Fruit fly (Drosophila melanogaster) whole organism, wandering third instar larva: Measurements from ENCODE around the gene CG6083.

Experiments used
- Abd-B ChIP-seq: fragments of >200 bp; optimal IDR thresholded peaks from 2 replicates; lab custom pipeline; 2017; ENCODE audit warnings: missing biosample characterization, missing genetic modification characterization
- CrebA ChIP-seq: fragments of 200-800 bp; sonication (Bioruptor generic); optimal IDR thresholded peaks from 2 replicates; lab custom pipeline; 2016; ENCODE audit warnings: missing biosample characterization, mild to moderate bottlenecking, missing genetic modification characterization, borderline replicate concordance
- h ChIP-seq: fragments of 200-800 bp; sonication (Bioruptor generic); optimal IDR thresholded peaks from 3 replicates; lab custom pipeline; 2016; ENCODE audit warnings: missing biosample characterization, mild to moderate bottlenecking, missing genetic modification characterization

dm6 chr3L:11636829-11637228 is 10.9 kb upstream of the CG6083 start:
- TF ChIP-seq Abd-B (GFP tag; lab: Kevin White, UChicago) (no peak), h (no peak), CrebA (GFP tag; lab: Kevin White, UChicago) (no peak)
